Fruit fly (Drosophila melanogaster) whole organism, embryonic: Measurements from ENCODE around the gene CG5262.

Experiments used
- Antp ChIP-seq: fragments of 200-800 bp; sonication (Bioruptor generic); optimal IDR thresholded peaks from 3 replicates; lab custom pipeline; 2016; ENCODE audit warnings: missing biosample characterization, missing genetic modification characterization
- Atf-2 ChIP-seq: fragments of 200-800 bp; sonication (Bioruptor generic); optimal IDR thresholded peaks from 2 replicates; lab custom pipeline; 2016; ENCODE audit warnings: missing biosample characterization, missing genetic modification characterization
- BEAF-32 ChIP-seq: fragments of 200-800 bp; sonication (Bioruptor generic); optimal IDR thresholded peaks from 3 replicates; lab custom pipeline; 2017; ENCODE audit warnings: missing biosample characterization, missing genetic modification characterization, mild to moderate bottlenecking, moderate library complexity, missing genetic modification reagents
- CG10979 ChIP-seq: fragments of 200-800 bp; sonication (Bioruptor generic); optimal IDR thresholded peaks from 2 replicates; lab custom pipeline; 2018; ENCODE audit warnings: missing biosample characterization, mild to moderate bottlenecking, missing genetic modification characterization, moderate library complexity
- CG11560 ChIP-seq: fragments of 200-800 bp; sonication (Bioruptor generic); IDR thresholded peaks from 3 replicates; pipeline ENCODE4 v1.3.6; 2022; ENCODE audit warnings: missing biosample characterization, missing genetic modification characterization
- CG11696 ChIP-seq: fragments of 200-800 bp; sonication (Bioruptor generic); IDR thresholded peaks from 2 replicates; pipeline ENCODE4 v1.3.6; 2022; ENCODE audit warnings: missing biosample characterization, missing genetic modification characterization
- CG12236 ChIP-seq: fragments of 200-800 bp; sonication (Bioruptor generic); optimal IDR thresholded peaks from 2 replicates; lab custom pipeline; 2016; ENCODE audit warnings: missing biosample characterization, missing genetic modification characterization
- CG12942 ChIP-seq: fragments of 200-800 bp; sonication (Bioruptor generic); optimal IDR thresholded peaks from 3 replicates; lab custom pipeline; 2016; ENCODE audit warnings: missing biosample characterization, missing genetic modification characterization
- CG13123 ChIP-seq: fragments of 200-800 bp; sonication (Bioruptor generic); optimal IDR thresholded peaks from 2 replicates; lab custom pipeline; 2016; ENCODE audit warnings: missing biosample characterization, missing genetic modification characterization
- CG13287 ChIP-seq: fragments of 200-800 bp; sonication (Bioruptor generic); IDR thresholded peaks from 2 replicates; pipeline ENCODE4 v1.3.6; 2022; ENCODE audit warnings: missing biosample characterization, missing genetic modification characterization; ENCODE audit not compliant: partially characterized antibody
- CG14014 ChIP-seq: fragments of 200-800 bp; sonication (Bioruptor generic); IDR thresholded peaks from 2 replicates; pipeline ENCODE4 v1.3.6; 2022; ENCODE audit warnings: missing biosample characterization, missing genetic modification characterization
- CG15514 ChIP-seq: fragments of 200-800 bp; sonication (Bioruptor generic); optimal IDR thresholded peaks from 3 replicates; lab custom pipeline; 2017; ENCODE audit warnings: missing biosample characterization, missing genetic modification characterization, mild to moderate bottlenecking, moderate library complexity, missing genetic modification reagents
- CG2120 ChIP-seq: fragments of 200-800 bp; sonication (Bioruptor generic); optimal IDR thresholded peaks from 3 replicates; lab custom pipeline; 2016; ENCODE audit warnings: missing biosample characterization, missing genetic modification characterization
- CG30403 ChIP-seq: fragments of 200-800 bp; sonication (Bioruptor generic); optimal IDR thresholded peaks from 3 replicates; lab custom pipeline; 2016; ENCODE audit warnings: missing biosample characterization, missing genetic modification characterization
- CG30431 ChIP-seq: fragments of 200-800 bp; sonication (Bioruptor generic); optimal IDR thresholded peaks from 2 replicates; lab custom pipeline; 2017; ENCODE audit warnings: missing biosample characterization, missing genetic modification characterization
- CG3065 ChIP-seq: fragments of 200-800 bp; sonication (Bioruptor generic); optimal IDR thresholded peaks from 2 replicates; lab custom pipeline; 2016; ENCODE audit warnings: missing biosample characterization, missing genetic modification characterization
- CG33557 ChIP-seq: fragments of 200-800 bp; sonication (Bioruptor generic); optimal IDR thresholded peaks from 2 replicates; lab custom pipeline; 2019; ENCODE audit warnings: missing biosample characterization, mild to moderate bottlenecking, missing genetic modification characterization, moderate library complexity
- CG6254 ChIP-seq: fragments of 200-800 bp; sonication (Bioruptor generic); optimal IDR thresholded peaks from 3 replicates; lab custom pipeline; 2017; ENCODE audit warnings: mild to moderate bottlenecking, missing biosample characterization, missing genetic modification reagents, missing genetic modification characterization
- CG6813 ChIP-seq: fragments of 200-800 bp; sonication (Bioruptor generic); optimal IDR thresholded peaks from 2 replicates; lab custom pipeline; 2017; ENCODE audit warnings: missing biosample characterization, missing genetic modification characterization, mild to moderate bottlenecking, moderate library complexity, missing genetic modification reagents
- CG7839 ChIP-seq: fragments of 200-800 bp; sonication (Bioruptor generic); optimal IDR thresholded peaks from 3 replicates; lab custom pipeline; 2018; ENCODE audit warnings: missing biosample characterization, mild to moderate bottlenecking, missing genetic modification characterization, moderate library complexity
- CG7928 ChIP-seq: fragments of 200-800 bp; sonication (Bioruptor generic); optimal IDR thresholded peaks from 2 replicates; lab custom pipeline; 2017; ENCODE audit warnings: missing biosample characterization, mild to moderate bottlenecking, missing genetic modification characterization
- CG9437 ChIP-seq: fragments of 200-800 bp; sonication (Bioruptor generic); optimal IDR thresholded peaks from 2 replicates; lab custom pipeline; 2018; ENCODE audit warnings: missing biosample characterization, mild to moderate bottlenecking, missing genetic modification characterization
- Dip3 ChIP-seq: fragments of 200-800 bp; sonication (Bioruptor generic); optimal IDR thresholded peaks from 3 replicates; lab custom pipeline; 2016; ENCODE audit warnings: missing biosample characterization, missing genetic modification characterization
- Dp ChIP-seq: fragments of 200-800 bp; sonication (Bioruptor generic); optimal IDR thresholded peaks from 2 replicates; lab custom pipeline; 2018; ENCODE audit warnings: missing biosample characterization, mild to moderate bottlenecking, missing genetic modification characterization, moderate library complexity
- E2f2 ChIP-seq: fragments of 200-800 bp; sonication (Bioruptor generic); IDR thresholded peaks from 2 replicates; pipeline ENCODE4 v1.3.6; 2022; ENCODE audit warnings: missing biosample characterization, missing genetic modification characterization
- Ets65A ChIP-seq: fragments of 200-800 bp; sonication (Bioruptor generic); peaks from one replicate; lab custom pipeline; 2016; ENCODE audit warnings: missing biosample characterization, missing genetic modification characterization
- Ets97D ChIP-seq: fragments of 200-800 bp; sonication (Bioruptor generic); optimal IDR thresholded peaks from 3 replicates; lab custom pipeline; 2016; ENCODE audit warnings: missing biosample characterization, missing genetic modification characterization
- HLH54F ChIP-seq: fragments of 200-800 bp; sonication (Bioruptor generic); optimal IDR thresholded peaks from 3 replicates; lab custom pipeline; 2016; ENCODE audit warnings: missing biosample characterization, missing genetic modification characterization
- HLHmδ ChIP-seq: fragments of 200-800 bp; sonication (Bioruptor generic); optimal IDR thresholded peaks from 2 replicates; lab custom pipeline; 2018; ENCODE audit warnings: missing biosample characterization, mild to moderate bottlenecking, missing genetic modification characterization, moderate library complexity
- Max ChIP-seq: fragments of 200-800 bp; sonication (Bioruptor generic); optimal IDR thresholded peaks from 2 replicates; lab custom pipeline; 2016; ENCODE audit warnings: missing biosample characterization, mild to moderate bottlenecking, missing genetic modification characterization
- Mrtf ChIP-seq: fragments of 200-800 bp; sonication (Bioruptor generic); IDR thresholded peaks from 3 replicates; pipeline ENCODE4 v1.3.6; 2022; ENCODE audit warnings: missing biosample characterization, missing genetic modification characterization
- Xbp1 ChIP-seq: fragments of 200-800 bp; sonication (Bioruptor generic); optimal IDR thresholded peaks from 3 replicates; lab custom pipeline; 2016; ENCODE audit warnings: missing biosample characterization, mild to moderate bottlenecking, missing genetic modification characterization
- Xrp1 ChIP-seq: fragments of 200-800 bp; sonication (Bioruptor generic); IDR thresholded peaks from 2 replicates; pipeline ENCODE4 v1.3.6; 2022; ENCODE audit warnings: missing biosample characterization, missing genetic modification characterization
- ab ChIP-seq: fragments of 200-800 bp; sonication (Bioruptor generic); optimal IDR thresholded peaks from 2 replicates; lab custom pipeline; 2016; ENCODE audit warnings: missing biosample characterization, missing genetic modification characterization
- ara ChIP-seq: fragments of 200-800 bp; sonication (Bioruptor generic); IDR thresholded peaks from 2 replicates; pipeline ENCODE4 v1.3.6; 2022; ENCODE audit warnings: missing biosample characterization, missing genetic modification characterization
- bab2 ChIP-seq: fragments of 200-800 bp; sonication (Bioruptor generic); optimal IDR thresholded peaks from 2 replicates; lab custom pipeline; 2016; ENCODE audit warnings: missing biosample characterization, missing genetic modification characterization
- crc ChIP-seq: fragments of 200-800 bp; sonication (Bioruptor generic); optimal IDR thresholded peaks from 2 replicates; lab custom pipeline; 2016; ENCODE audit warnings: missing biosample characterization, missing genetic modification characterization
- danr ChIP-seq: fragments of 200-800 bp; sonication (Bioruptor generic); IDR thresholded peaks from 2 replicates; pipeline ENCODE4 v1.3.6; 2022; ENCODE audit warnings: missing biosample characterization, missing genetic modification characterization
- dimm ChIP-seq: fragments of 200-800 bp; sonication (Bioruptor generic); IDR thresholded peaks from 2 replicates; pipeline ENCODE4 v1.3.6; 2022; ENCODE audit warnings: missing biosample characterization, missing genetic modification characterization
- fd3F ChIP-seq: fragments of 200-800 bp; sonication (Bioruptor generic); optimal IDR thresholded peaks from 2 replicates; lab custom pipeline; 2018; ENCODE audit warnings: missing biosample characterization, mild to moderate bottlenecking, missing genetic modification characterization, moderate library complexity
- gem ChIP-seq: fragments of 200-800 bp; sonication (Bioruptor generic); optimal IDR thresholded peaks from 2 replicates; lab custom pipeline; 2019; ENCODE audit warnings: missing biosample characterization, mild to moderate bottlenecking, missing genetic modification characterization, moderate library complexity
- ham ChIP-seq: fragments of 200-800 bp; sonication (Bioruptor generic); IDR thresholded peaks from 2 replicates; pipeline ENCODE4 v1.3.6; 2022; ENCODE audit warnings: missing biosample characterization, missing genetic modification characterization
- hbn ChIP-seq: fragments of 200-800 bp; sonication (Bioruptor generic); IDR thresholded peaks from 2 replicates; pipeline ENCODE4 v1.3.6; 2022; ENCODE audit warnings: missing biosample characterization, missing genetic modification characterization; ENCODE audit not compliant: partially characterized antibody
- kah ChIP-seq: fragments of 200-800 bp; sonication (Bioruptor generic); optimal IDR thresholded peaks from 2 replicates; lab custom pipeline; 2018; ENCODE audit warnings: missing biosample characterization, mild to moderate bottlenecking, missing genetic modification characterization
- klu ChIP-seq: fragments of 200-800 bp; sonication (Bioruptor generic); IDR thresholded peaks from 2 replicates; pipeline ENCODE4 v1.3.6; 2022; ENCODE audit warnings: missing biosample characterization, missing genetic modification characterization
- mirr ChIP-seq: fragments of 200-800 bp; sonication (Bioruptor generic); optimal IDR thresholded peaks from 3 replicates; lab custom pipeline; 2018; ENCODE audit warnings: missing biosample characterization, mild to moderate bottlenecking, missing genetic modification characterization
- pb ChIP-seq: fragments of 200-800 bp; sonication (Bioruptor generic); optimal IDR thresholded peaks from 3 replicates; lab custom pipeline; 2016; ENCODE audit warnings: missing biosample characterization, missing genetic modification characterization
- prd ChIP-seq, 3 experiments: fragments of >200 bp in 2 of 3; fragments of 200-800 bp in 1 of 3; sonication (Bioruptor generic) in 1 of 3; optimal IDR thresholded peaks in 2 of 3; IDR thresholded peaks in 1 of 3; 2 replicates in 2 of 3; 3 replicates in 1 of 3; pipeline versions ENCODE4 v1.3.6 to Lab custom; 2017 to 2022; ENCODE audit warnings: missing biosample characterization in 1 of 3, missing genetic modification characterization in 1 of 3
- so ChIP-seq: fragments of 200-800 bp; sonication (Bioruptor generic); IDR thresholded peaks from 3 replicates; pipeline ENCODE4 v1.3.6; 2022; ENCODE audit warnings: missing biosample characterization, missing genetic modification characterization

Gene CG5262

dm6 chr3L:20384086-20384810 is 46.0 kb downstream of the CG5262 start, which contains the start of the genes CG5498 and fbl:
TSS of gene CG5498 (minus strand) at chr3L:20384109.
TSS of gene fbl (plus strand) at chr3L:20384429.
- TF ChIP-seq ham (GFP tag; lab: Robert Waterston, UW) = no peak
- TF ChIP-seq CG12942 (GFP tag; lab: Kevin White, UChicago) = peak; percentile 38
- peak; percentile 74 for TF ChIP-seq CG7839 (tag; lab: Kevin White, UChicago)
- peak; percentile 54 for TF ChIP-seq Dip3 (GFP tag; lab: Kevin White, UChicago)
- TF ChIP-seq CG10979 (tag; lab: Kevin White, UChicago) = peak; percentile 52
- peak; percentile 38; the same call in 1 of the 2 replicates for TF ChIP-seq hbn
- TF ChIP-seq Ets65A = peak; percentile 86
- TF ChIP-seq CG6813 (GFP tag; lab: Kevin White, UChicago) = no peak
- TF ChIP-seq fd3F (GFP tag; lab: Kevin White, UChicago) = peak; percentile 37
- peak; percentile 52 for TF ChIP-seq HLH54F
- peak; percentile 63 for TF ChIP-seq Xbp1 (GFP tag; lab: Kevin White, UChicago)
- TF ChIP-seq ab (GFP tag; lab: Kevin White, UChicago) = no peak
- TF ChIP-seq crc = no peak
- peak; percentile 6 for TF ChIP-seq mirr (GFP tag; lab: Kevin White, UChicago)
- no peak for TF ChIP-seq CG7928 (GFP tag; lab: Kevin White, UChicago)
- TF ChIP-seq CG13287 = peak; percentile 52; the same call in 1 of the 2 replicates
- TF ChIP-seq klu (GFP tag; lab: Robert Waterston, UW) = peak; percentile 37; the same call in 1 of the 2 replicates
- peak; percentile 51; the same call in 1 of the 2 replicates for TF ChIP-seq E2f2 (GFP tag; lab: Robert Waterston, UW)
- TF ChIP-seq CG12236 (GFP tag; lab: Kevin White, UChicago) = no peak
- TF ChIP-seq Dp (GFP tag; lab: Kevin White, UChicago) = peak; percentile 38
- peak; percentile 84 for TF ChIP-seq CG30403 (GFP tag; lab: Kevin White, UChicago)
- no peak for TF ChIP-seq Atf-2 (GFP tag; lab: Kevin White, UChicago)
- TF ChIP-seq CG11696 (GFP tag; lab: Robert Waterston, UW) = no peak
- TF ChIP-seq CG9437 (GFP tag; lab: Kevin White, UChicago) = peak; percentile 52
- no peak for TF ChIP-seq pb
- no peak for TF ChIP-seq so (GFP tag; lab: Robert Waterston, UW)
- TF ChIP-seq CG3065 (GFP tag; lab: Kevin White, UChicago) = no peak
- TF ChIP-seq danr = no peak
- 0 out of 2 replicates have a peak, but pooled peaks have one; percentile 40 for TF ChIP-seq CG14014
- peak; percentile 84 for TF ChIP-seq CG2120
- peak; percentile 57 for TF ChIP-seq BEAF-32 (GFP tag; lab: Kevin White, UChicago)
- TF ChIP-seq HLHmδ = no peak
- TF ChIP-seq CG11560 (tag; lab: Robert Waterston, UW) = no peak
- peak; percentile 83 for TF ChIP-seq gem (tag; lab: Kevin White, UChicago)
- peak; percentile 61 for TF ChIP-seq CG33557 (GFP tag; lab: Kevin White, UChicago)
- peak; percentile 53 for TF ChIP-seq bab2 (GFP tag; lab: Kevin White, UChicago)
- peak; percentile 72 for TF ChIP-seq CG15514 (GFP tag; lab: Kevin White, UChicago)
- no peak for TF ChIP-seq CG30431 (GFP tag; lab: Kevin White, UChicago)
- TF ChIP-seq CG13123 (GFP tag; lab: Kevin White, UChicago) = peak; percentile 36
- TF ChIP-seq Mrtf = no peak
- TF ChIP-seq Ets97D (GFP tag; lab: Kevin White, UChicago) = peak; percentile 14
- TF ChIP-seq Max (GFP tag; lab: Kevin White, UChicago) = peak; percentile 77
- no peak for TF ChIP-seq dimm (GFP tag; lab: Robert Waterston, UW)
- peak; percentile 54; the same call in 1 of the 2 replicates for TF ChIP-seq Xrp1
- TF ChIP-seq kah (GFP tag; lab: Kevin White, UChicago) = no peak
- TF ChIP-seq ara = 0 out of 2 replicates have a peak, but pooled peaks have one; percentile 4
- TF ChIP-seq CG6254 (GFP tag; lab: Kevin White, UChicago) = no peak
- TF ChIP-seq prd (optimal IDR thresholded peaks at IDR 0.05; lab: Kevin White, UChicago) = no peak
- TF ChIP-seq prd (GFP tag; IDR thresholded peaks at IDR 0.05; lab: Robert Waterston, UW) = peak; percentile 63
- no peak for TF ChIP-seq Antp (GFP tag; lab: Kevin White, UChicago)
